Worm (Caenorhabditis elegans): ENCODE results near the gene F57C7.4.

- TF ChIP-seq pha-4 (tag; optimal IDR thresholded peaks at IDR 0.05) (no peak), nhr-11 (tag; optimal IDR thresholded peaks at IDR 0.05) (no peak), nhr-232 (tag; optimal IDR thresholded peaks at IDR 0.05) (no peak), hlh-13 (GFP tag; optimal IDR thresholded peaks at IDR 0.05) (no peak), pag-3 (tag; optimal IDR thresholded peaks at IDR 0.05; ENCODE audit: borderline replicate concordance) (no peak), nfya-1 (tag; optimal IDR thresholded peaks at IDR 0.05) (no peak), pax-1 (tag; optimal IDR thresholded peaks at IDR 0.05) (no peak), F13H6.1 (tag; optimal IDR thresholded peaks at IDR 0.05) (no peak), lin-11 (tag; optimal IDR thresholded peaks at IDR 0.05) (no peak), fkh-10 (GFP tag; optimal IDR thresholded peaks at IDR 0.05) (no peak)
Measured at ce11 chrX:10619554-10620199, 30.3 kb upstream of the F57C7.4 start.

Data from whole organism, late embryonic.